Fruit fly (Drosophila melanogaster) whole organism, larva: ENCODE results near the gene Elp6.

Source experiments
- noc ChIP-seq: fragments of 200-800 bp; sonication (Bioruptor generic); optimal IDR thresholded peaks from 3 replicates; lab custom pipeline; 2019; ENCODE audit warnings: missing biosample characterization, mild to moderate bottlenecking, missing genetic modification characterization, moderate library complexity

Elp6 gene

DNA sequence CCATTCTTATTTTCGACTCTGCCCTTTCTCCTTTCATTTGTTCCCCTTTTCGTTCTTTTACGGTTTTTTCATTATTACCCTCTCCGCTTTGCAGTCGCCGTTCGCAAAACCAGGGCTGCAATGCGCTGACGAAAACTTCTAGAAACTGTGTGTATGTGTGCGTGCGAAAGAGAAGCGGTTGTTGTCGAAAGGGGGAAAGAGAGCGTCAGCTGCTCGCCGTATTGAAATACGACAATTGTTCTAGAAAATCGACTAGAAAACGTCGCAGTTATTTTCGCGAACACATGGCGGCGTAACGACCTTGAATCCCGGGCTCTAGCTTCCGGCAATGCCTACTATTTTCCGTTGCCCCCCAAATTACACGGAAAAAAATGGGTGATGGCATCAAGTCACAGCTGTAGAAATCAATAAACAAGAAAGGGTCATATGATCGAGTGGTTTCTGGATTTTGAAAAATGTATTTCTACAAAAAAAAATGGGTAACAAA is 16.0 kb upstream of the Elp6 start:
- TF ChIP-seq noc (tag; lab: Kevin White, UChicago): peak; percentile 1

DNA sequence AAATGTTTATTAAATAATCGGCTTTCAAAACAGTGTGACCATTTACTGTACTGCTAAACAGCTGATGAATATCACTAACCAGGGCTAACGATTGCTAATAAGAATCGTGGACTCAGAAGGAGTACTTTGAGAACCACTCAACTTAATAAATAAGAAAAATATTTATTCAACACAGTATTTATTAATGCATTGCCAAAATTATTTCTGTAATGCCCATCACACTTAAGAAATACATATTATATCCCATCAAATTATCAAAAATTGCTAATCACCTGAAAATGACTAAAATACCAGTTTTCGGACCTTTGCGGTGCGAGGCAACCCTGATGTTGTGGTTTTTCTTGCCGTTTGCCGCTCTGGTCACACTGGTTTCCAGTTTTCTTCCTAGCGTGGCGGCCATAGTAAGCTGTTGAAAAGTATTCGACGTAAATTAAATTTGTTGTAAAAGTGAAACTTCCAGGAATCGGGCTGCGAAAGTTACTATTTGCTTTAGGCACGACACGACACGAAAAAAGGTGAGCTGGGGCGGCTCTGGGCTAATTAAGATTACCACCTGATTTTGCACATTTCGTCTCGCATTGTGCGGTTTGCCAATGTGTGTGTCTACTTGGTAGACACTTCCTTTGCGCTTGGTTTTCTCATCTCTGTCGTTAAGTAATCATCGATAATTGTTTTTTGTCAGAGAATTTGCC is 15.2 kb upstream of the Elp6 start, which contains the start of the genes mRpS21 and Droj2:
mRpS21 (minus strand) TSS at position 66 of the 692 bp plus-strand sequence.
Droj2 (plus strand) TSS at position 363 of the 692 bp plus-strand sequence.
- TF ChIP-seq noc (tag; lab: Kevin White, UChicago): peak; percentile 32

DNA sequence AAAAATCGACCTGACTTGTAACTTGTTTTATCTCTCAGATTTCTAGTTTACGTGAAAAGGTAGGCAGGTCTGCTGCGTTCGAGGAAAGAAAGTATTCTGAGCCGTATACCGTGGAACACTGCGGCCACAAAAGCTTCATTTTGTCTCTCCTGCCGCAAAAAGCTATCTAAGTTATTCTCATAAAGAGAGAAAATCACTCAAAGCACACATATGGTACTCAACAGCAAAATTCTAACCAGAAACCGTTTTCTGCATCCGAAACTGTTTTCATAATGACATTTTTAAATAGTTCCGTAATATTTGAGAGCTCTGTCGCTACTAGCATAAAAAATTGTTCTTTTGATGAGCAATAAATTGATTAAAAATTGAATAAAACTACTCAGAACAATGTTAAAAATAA is 13.0 kb upstream of the Elp6 start, which contains the start of the genes CG9813 and CG8870:
CG9813 (minus strand) TSS at position 101 of the 400 bp plus-strand sequence.
CG8870 (plus strand) TSS at position 168 of the 400 bp plus-strand sequence.
- TF ChIP-seq noc (tag; lab: Kevin White, UChicago): no peak

DNA sequence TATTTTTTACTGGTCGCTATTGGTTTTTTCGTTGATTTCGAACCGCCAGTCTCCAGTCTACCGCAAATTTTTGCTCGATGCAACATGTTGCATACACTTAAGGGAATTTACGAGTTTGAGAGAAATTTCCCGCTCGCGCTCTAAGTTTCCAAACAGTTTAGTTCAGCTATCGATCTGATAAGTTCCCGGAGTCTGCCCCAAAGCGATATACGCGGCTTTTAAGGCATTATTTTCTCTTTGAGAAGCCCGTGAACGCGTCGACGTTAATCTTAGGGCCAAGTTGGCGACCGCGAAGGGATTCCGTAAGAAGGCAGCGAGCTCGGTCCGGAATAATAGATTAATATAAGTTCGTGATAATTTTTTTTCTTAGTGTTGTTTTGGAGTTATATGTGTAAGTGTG is 8.2 kb upstream of the Elp6 start:
- no peak for TF ChIP-seq noc (tag; lab: Kevin White, UChicago)

DNA sequence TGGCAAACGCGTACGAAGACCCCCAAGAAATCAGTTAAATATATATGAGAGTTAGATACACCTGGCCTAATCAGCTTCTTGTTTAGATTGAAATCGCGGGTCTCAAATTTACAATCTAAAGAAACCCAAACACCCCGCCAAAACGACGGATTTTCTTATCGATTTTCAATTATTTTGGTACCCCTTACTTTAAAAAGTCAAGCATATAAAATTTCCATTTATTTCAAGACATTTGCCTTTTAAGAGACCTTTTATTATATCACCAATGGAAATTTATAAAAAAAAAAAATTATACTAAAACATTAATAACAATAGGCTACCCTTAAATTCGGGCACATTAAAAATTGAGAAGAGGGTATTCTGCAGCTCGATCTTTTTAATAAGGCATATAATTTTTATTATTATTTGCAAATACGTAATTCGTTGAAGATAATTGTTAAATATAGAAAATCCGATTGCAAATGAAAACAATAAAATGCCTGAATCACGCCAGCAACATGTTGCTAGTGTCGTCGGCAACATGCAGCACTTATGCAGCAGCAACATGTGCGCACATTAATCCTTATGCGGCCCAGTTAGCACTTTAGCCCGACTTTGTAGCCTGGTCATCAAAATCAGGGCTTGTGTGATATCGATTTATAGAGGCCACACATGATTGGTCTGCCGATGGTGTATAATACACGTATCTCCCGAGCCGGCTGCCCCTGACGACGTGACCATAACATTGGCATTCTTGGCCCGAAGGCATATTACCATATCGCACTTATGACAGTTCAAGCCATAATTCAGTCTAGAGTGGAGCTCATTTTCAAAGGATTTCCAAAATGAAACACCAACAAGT is 5.3 kb upstream of the Elp6 start, which contains the start of the genes Lip3 and CG34309:
Lip3 (minus strand) TSS at position 65 of the 841 bp plus-strand sequence.
CG34309 (plus strand) TSS at position 791 of the 841 bp plus-strand sequence.
- peak; percentile 88 for TF ChIP-seq noc (tag; lab: Kevin White, UChicago)

DNA sequence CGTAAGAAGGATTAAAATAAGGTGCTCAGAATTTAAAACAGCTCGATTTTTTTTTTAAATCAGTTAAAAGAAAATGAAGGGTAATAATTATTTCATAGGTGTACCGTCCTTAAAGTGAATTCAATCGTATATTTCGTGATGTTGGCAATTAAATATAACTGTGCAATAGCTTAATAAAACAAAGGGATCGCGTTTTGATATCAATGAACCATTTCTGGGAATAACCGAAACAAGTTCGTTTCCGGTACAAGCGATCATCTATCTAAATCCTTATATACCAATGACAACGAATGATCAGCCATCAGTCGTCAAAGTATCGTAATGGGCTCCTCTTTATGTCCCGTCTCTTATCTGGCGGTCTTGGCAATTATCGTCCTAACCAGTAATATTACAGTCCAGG is 2.6 kb upstream of the Elp6 start, which contains the start of gene CheA87a:
CheA87a (plus strand) TSS at position 301 of the 400 bp plus-strand sequence.
- no peak for TF ChIP-seq noc (tag; lab: Kevin White, UChicago)

DNA sequence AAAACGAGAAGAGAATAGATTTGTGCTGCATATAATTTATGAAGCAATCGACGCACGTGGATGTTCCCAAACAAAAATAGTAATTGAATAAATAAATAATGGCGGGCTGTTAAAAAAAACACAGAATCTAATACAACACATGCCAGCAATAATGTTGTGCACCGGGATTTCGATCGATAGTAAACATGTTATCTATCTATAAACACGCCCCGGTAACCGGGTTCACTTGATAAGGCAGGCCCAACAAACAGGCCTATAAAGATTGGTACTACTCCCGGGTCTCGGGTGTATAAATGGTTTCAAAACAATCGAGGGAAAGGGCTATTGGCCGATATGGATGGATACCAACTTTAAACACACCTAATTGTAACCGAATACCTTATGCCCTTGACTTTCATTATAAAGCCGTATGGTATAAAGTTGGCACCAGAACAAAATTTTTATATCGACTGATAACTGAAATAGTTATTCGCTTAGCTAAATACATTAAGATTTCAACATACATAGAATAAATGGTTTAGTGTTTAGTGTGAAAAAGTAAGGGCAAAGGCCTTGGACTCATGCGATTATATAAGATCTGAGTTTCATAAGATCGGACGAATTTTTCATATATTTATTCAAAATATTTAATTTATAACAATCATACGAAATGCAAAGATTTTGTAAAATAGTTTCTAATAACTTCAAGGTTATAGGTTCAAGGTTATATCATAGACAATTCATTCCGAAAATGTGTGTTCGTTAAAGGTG is 870 bp downstream of the Elp6 start:
- no peak for TF ChIP-seq noc (tag; lab: Kevin White, UChicago)

DNA sequence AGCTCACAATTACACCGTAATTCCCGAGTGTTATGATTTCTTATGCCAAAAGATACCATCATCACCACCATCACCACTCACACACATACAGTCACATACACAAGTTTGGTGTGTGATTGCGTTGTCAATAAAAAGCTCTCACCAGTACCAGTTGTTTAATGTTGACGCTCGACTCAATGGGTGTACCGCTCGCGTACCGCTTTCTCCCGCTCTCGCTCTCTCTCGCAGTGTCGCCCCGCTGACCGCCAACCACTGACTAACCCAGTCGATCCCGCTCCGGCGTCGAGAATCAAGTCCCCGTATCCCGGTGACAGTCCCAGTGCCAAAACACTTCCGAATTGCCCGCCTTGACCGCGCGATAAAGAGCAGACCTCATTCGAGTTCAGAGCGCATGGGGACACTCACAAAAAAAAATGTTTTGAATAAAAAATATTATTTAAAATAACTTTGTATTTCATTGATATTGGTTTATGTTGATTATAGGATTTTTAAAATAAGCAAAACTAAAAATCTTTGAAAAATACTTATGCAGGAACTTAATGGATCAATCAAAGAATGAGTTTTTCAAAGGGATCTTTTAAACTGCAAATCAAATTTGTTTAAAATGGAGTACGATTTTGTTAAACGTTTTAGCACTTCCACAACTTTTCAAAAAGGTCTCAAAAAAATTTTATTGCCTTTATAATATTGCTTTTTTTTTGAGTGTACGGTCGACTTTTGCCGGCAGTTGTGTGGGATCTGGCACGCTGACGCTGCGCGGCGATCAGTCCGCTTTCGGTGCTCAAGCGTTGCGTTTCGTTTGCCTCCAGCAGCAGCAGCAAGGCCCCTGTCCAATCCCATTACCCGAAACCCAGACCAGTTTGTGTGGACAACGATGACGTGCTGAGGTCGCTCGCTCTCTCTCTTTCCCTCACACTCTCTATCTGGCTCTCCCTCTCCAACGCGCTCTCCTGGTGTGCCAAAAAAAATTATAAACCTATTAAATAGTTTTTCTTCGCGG is 2.2 kb downstream of the Elp6 start, which contains the start of gene Dic1:
Dic1 (plus strand) TSS at position 764 of the 1,000 bp plus-strand sequence.
- TF ChIP-seq noc (tag; lab: Kevin White, UChicago): peak; percentile 99

DNA sequence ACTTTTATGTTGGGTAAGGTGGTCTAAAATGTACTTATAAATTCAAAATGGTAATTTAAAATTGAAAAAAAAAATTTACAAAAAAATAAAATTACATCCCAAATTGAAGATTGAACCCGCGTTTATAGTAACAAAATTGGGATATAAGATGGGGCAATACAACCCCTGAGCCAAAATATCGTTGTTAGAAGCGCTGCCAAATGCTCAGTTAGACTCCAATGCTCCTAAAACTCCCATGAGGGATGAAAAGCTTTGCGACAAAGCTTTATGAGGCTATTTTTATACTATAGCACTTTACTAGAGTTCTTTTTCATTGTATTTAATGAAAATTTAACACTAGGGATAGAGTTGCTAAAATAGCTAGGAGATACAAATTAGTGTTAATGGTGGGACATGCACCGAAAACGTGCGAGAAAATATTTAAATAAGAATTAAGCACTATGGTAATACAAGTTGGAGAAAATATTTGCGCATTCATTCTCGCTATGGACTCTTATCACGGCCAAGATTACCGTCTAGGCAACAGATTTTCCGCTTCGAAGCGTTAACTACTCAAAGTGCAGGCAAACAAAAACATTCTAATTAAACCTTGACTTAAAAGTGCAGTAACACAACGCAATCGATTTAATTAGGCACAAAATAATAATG is 3.2 kb downstream of the Elp6 start:
- peak; percentile 24 for TF ChIP-seq noc (tag; lab: Kevin White, UChicago)

DNA sequence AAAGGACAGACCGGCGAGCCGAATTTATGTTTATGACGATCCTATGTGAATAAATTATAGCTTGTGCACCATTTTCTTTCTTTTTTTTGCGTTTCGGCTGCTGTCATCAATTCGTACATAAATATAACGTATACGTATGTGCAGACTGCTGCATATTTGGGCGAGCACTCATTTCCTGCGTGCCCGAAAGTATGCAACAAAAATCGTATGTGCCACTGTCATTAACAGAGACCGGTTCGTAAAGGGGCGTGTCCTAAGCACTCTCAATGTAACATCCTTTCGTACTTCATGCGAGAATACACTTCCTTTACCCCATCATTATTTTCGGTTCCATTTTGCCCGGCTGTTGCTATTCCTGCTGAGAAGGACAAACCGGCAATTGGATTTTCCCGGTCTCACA is 6.6 kb downstream of the Elp6 start:
- TF ChIP-seq noc (tag; lab: Kevin White, UChicago): no peak

DNA sequence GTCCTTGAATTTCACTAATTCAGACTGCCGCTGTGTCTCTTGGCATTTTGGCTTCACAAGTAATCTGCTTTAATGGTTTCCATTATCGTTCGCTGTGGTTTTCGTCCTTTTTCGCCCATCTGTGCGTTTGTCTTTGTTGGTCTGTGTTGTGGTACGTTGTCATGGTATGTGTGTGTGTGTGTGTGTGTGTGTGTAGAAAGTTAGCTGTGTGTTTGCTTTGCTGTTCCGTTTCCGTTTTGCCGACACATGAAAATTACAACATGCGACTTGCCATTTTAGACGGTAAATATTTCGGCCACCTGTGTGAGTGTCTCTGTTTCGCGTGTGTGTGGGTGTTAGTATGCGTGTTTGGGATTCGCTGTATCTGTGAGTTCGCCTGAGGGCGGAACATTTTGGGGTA is 9.8 kb downstream of the Elp6 start:
- no peak for TF ChIP-seq noc (tag; lab: Kevin White, UChicago)

DNA sequence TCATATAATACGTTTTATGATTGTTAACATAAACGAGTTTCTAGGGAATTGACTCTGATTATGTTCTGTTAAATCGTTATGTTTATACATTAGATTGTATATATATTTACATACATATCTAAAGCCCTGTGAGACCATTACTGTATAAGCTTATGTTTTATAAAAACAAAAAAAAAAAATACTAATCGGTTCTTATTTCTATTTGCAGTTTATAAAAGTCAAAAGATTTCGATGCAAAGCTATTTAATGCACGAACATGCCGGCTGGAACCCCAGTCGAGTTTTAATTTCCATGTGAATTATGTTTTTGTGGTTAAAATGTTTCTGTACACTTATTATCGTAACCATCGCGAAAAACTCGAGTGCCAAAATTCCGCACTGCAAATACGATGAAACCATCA is 13.3 kb downstream of the Elp6 start, which contains the start of gene mthl12:
mthl12 (plus strand) TSS at position 301 of the 400 bp plus-strand sequence.
- no peak for TF ChIP-seq noc (tag; lab: Kevin White, UChicago)

DNA sequence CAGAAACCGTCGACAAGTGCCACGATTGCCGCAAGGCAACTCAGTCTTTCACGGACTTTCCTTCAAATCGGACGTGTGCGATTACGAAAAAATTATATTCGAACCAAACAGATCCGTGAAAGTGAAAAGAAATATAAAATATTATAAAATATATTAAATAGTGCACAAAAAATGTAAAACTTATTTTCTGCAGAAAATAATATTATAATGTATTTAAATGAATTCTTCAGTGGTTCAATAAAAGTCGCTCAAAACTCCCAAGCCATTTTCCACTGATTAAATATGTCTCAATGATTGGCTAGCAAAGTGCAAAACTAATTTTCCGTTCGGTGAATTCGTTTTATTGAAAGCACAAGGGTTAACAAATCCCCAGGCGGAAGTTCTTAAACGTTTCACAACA is 28.7 kb downstream of the Elp6 start, which contains the start of gene PK2-R1:
PK2-R1 (plus strand) TSS at position 301 of the 400 bp plus-strand sequence.
- TF ChIP-seq noc (tag; lab: Kevin White, UChicago): no peak
